Fruit fly (Drosophila melanogaster) Kc167 (cell line): ENCODE data around the gene Rab9.

Experiments used
- Sin3A ChIP-seq: fragments of >200 bp; optimal IDR thresholded peaks from 2 replicates; lab custom pipeline; 2018; ENCODE audit warnings: missing external identifiers
- h ChIP-seq: fragments of >200 bp; optimal IDR thresholded peaks from 3 replicates; lab custom pipeline; 2018; ENCODE audit warnings: missing external identifiers
- insv ChIP-seq: fragments of >200 bp; optimal IDR thresholded peaks from 3 replicates; lab custom pipeline; 2018; ENCODE audit warnings: missing external identifiers
- psq ChIP-seq: fragments of >200 bp; optimal IDR thresholded peaks from 2 replicates; lab custom pipeline; 2017; ENCODE audit warnings: missing external identifiers
- ttk ChIP-seq: sonication (Bioruptor generic); optimal IDR thresholded peaks from 2 replicates; lab custom pipeline; 2017; ENCODE audit warnings: missing external identifiers

- TF ChIP-seq psq (lab: Kevin White, UChicago) (no peak), h (lab: Kevin White, UChicago) (no peak), ttk (lab: Kevin White, UChicago) (no peak), Sin3A (lab: Kevin White, UChicago) (no peak), insv (lab: Kevin White, UChicago) (no peak)
Measured at dm6 chr2L:19393703-19394210, 38.6 kb upstream of the Rab9 start, which contains the start of gene CG31798.
